Worm (Caenorhabditis elegans): ENCODE measurements around the gene M60.6.

DNA sequence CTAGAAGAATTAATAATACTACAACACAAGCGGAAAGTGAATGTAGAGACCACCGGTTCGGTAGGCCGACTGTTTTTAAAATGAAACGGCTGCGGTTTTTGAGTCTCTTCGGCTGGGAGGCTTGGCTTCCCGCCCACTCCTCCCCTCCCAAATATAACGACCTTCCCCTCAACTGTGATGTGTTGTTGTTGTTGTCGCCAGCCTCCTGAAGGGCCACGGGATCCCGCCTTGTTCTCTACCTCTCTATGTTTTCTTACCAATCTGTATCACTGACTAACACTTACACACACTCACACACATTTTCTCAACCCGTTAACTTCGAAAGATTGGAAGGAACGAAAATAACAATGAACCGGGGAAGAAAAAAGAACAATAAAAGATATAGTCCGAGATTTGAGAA is 18.7 kb downstream of the M60.6 start:
- TF ChIP-seq ceh-48 (tag; optimal IDR thresholded peaks at IDR 0.05) (no peak), hlh-6 (tag; optimal IDR thresholded peaks at IDR 0.05) (no peak), pqm-1 (tag; optimal IDR thresholded peaks at IDR 0.05) (no peak), lin-11 (tag; optimal IDR thresholded peaks at IDR 0.05) (no peak)
